Fruit fly (Drosophila melanogaster): ENCODE data around the gene Nemp.

DNA sequence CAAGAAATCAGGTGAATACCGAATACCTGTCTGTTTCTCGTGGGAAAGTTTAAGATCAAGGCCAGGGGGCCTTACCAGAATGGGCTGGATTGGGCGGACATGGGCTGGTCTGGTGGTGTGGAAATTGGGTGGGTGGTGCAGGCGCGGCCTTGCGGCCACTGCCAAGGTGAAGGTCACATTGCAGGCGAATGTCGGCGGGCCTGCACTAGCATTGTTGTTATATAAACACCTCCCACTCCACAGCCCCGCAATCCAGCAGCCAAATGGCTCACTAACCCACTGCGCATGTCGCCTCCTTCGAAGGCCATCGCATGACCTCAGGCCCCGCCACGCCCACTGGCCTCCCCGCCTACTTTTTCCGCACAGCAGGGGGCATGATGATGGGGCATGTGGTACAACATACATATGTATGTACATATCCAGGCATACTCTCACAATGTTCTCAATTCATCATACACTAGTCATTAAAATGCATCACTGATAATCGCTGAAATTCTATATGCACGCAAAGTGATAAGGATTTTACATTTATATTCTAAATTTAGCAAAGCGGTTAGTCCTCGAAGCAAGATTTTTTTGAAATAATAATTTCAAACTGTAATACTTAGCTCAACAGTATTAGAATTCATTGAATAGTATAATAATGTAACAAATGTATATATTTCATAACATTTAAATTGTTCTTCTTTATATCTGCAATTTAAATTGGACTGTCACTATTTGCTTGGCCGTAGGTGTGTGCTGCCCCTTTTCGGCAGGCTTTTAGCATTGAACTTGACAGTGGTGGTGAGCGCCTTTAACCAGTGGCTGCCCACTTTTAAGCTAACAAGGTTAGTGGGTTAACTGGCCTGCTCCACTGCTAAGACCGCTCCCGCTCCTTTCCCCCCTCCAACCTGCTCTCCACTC lies 42.1 kb upstream of the Nemp start:
- TF ChIP-seq CG6276 (GFP tag; optimal IDR thresholded peaks at IDR 0.05): no peak
- no peak for TF ChIP-seq CG6792 (GFP tag; optimal IDR thresholded peaks at IDR 0.05)
- TF ChIP-seq Met (GFP tag; optimal IDR thresholded peaks at IDR 0.05): no peak
- TF ChIP-seq pdm3 (GFP tag; optimal IDR thresholded peaks at IDR 0.05): no peak
- TF ChIP-seq Hr4 (GFP tag; optimal IDR thresholded peaks at IDR 0.05): peak; percentile 13
- no peak for TF ChIP-seq Lpt (GFP tag; optimal IDR thresholded peaks at IDR 0.05)
- TF ChIP-seq Ets21C (GFP tag; optimal IDR thresholded peaks at IDR 0.05): no peak
